Worm (Caenorhabditis elegans) whole organism, late embryonic: Measurements from ENCODE around the gene cni-1.

Source experiments
- K09A11.1 ChIP-seq: sonication (generic microtip); optimal IDR thresholded peaks from 2 replicates; lab custom pipeline; 2017; ENCODE audit warnings: antibody characterized with exemption, mild to moderate bottlenecking, missing genetic modification characterization, missing compliant biosample characterization; ENCODE audit not compliant: insufficient read depth
- ceh-14 ChIP-seq: sonication (generic microtip); optimal IDR thresholded peaks from 2 replicates; lab custom pipeline; 2016; ENCODE audit warnings: missing genotype, missing genetic modification characterization, missing compliant biosample characterization
- ceh-30 ChIP-seq: fragments of 150-350 bp; optimal IDR thresholded peaks from 2 replicates; lab custom pipeline; 2014; ENCODE audit warnings: missing biosample characterization, missing genetic modification characterization
- ceh-31 ChIP-seq: sonication (generic microtip); optimal IDR thresholded peaks from 2 replicates; lab custom pipeline; 2016; ENCODE audit warnings: missing genetic modification characterization, missing compliant biosample characterization
- che-1 ChIP-seq: sonication (generic microtip); optimal IDR thresholded peaks from 2 replicates; lab custom pipeline; 2016; ENCODE audit warnings: mild to moderate bottlenecking, missing genetic modification characterization, missing compliant biosample characterization
- elt-2 ChIP-seq: sonication (generic microtip); optimal IDR thresholded peaks from 2 replicates; lab custom pipeline; 2016; ENCODE audit warnings: missing genetic modification reagents, missing genetic modification characterization, missing compliant biosample characterization
- elt-4 ChIP-seq: sonication (generic microtip); optimal IDR thresholded peaks from 2 replicates; lab custom pipeline; 2016; ENCODE audit warnings: missing genetic modification characterization, missing compliant biosample characterization
- fkh-6 ChIP-seq: sonication (generic microtip); optimal IDR thresholded peaks from 2 replicates; lab custom pipeline; 2016; ENCODE audit warnings: missing genetic modification characterization, missing compliant biosample characterization
- nhr-11 ChIP-seq: fragments of 150-350 bp; optimal IDR thresholded peaks from 2 replicates; lab custom pipeline; 2014; ENCODE audit warnings: missing biosample characterization, missing genetic modification characterization
- pha-4 ChIP-seq: fragments of 150-350 bp; optimal IDR thresholded peaks from 2 replicates; lab custom pipeline; 2018; ENCODE audit warnings: missing biosample characterization, missing genetic modification reagents, missing genetic modification characterization
- ref-2 ChIP-seq: sonication (generic microtip); optimal IDR thresholded peaks from 2 replicates; lab custom pipeline; 2016; ENCODE audit warnings: missing genetic modification characterization, missing compliant biosample characterization
- tbx-2 ChIP-seq: sonication (generic microtip); optimal IDR thresholded peaks from 2 replicates; lab custom pipeline; 2016; ENCODE audit warnings: missing genetic modification characterization, missing compliant biosample characterization
- unc-3 ChIP-seq, 2 experiments: fragments of 200-800 bp in 1 of 2; sonication (Bioruptor generic) in 1 of 2; sonication (generic microtip) in 1 of 2; conservative IDR thresholded peaks in 1 of 2; optimal IDR thresholded peaks in 1 of 2; 2 replicates each; pipeline versions ENCODE4 v1.3.6 to Lab custom; 2016 to 2022; ENCODE audit warnings: missing compliant biosample characterization in 2 of 2, missing genetic modification characterization in 2 of 2, missing genetic modification reagents in 1 of 2
- unc-55 ChIP-seq: sonication (generic microtip); optimal IDR thresholded peaks from 2 replicates; lab custom pipeline; 2017; ENCODE audit warnings: missing biosample characterization, missing genetic modification reagents, missing genetic modification characterization

- TF ChIP-seq K09A11.1 (tag; lab: Kevin White, UChicago) (no peak), ceh-30 (tag; lab: Kevin White, UChicago) (no peak), nhr-11 (tag; lab: Kevin White, UChicago) (no peak), pha-4 (tag; lab: Kevin White, UChicago) (no peak), elt-4 (tag; lab: Kevin White, UChicago) (no peak), elt-2 (tag; lab: Kevin White, UChicago) (no peak), fkh-6 (tag; lab: Kevin White, UChicago) (no peak), unc-55 (GFP tag; lab: Kevin White, UChicago) (no peak), unc-3 (GFP tag; conservative IDR thresholded peaks at IDR 0.05; lab: Robert Waterston, UW) (no peak), unc-3 (tag; optimal IDR thresholded peaks at IDR 0.05; lab: Kevin White, UChicago) (no peak), che-1 (no peak), ceh-14 (tag; lab: Kevin White, UChicago) (no peak), ceh-31 (tag; lab: Kevin White, UChicago) (no peak), ref-2 (tag; lab: Kevin White, UChicago) (no peak), tbx-2 (tag; lab: Kevin White, UChicago) (no peak)
Observed at ce11 chrV:13138681-13139080, 41.4 kb upstream of the cni-1 start, which contains the start of gene dhc-3.
